Worm (Caenorhabditis elegans): ENCODE measurements around the gene T25B6.4.

T25B6.4 gene

ce11 chrX:9027304-9027703, 11.8 kb downstream of the T25B6.4 start, which contains the start of gene T25B6.3:
TSS of gene T25B6.3 (plus strand) at chrX:9027604.
- TF ChIP-seq hrde-1 (tag; optimal IDR thresholded peaks at IDR 0.05; ENCODE audit: borderline replicate concordance), result no peak
- TF ChIP-seq pha-4 (tag; optimal IDR thresholded peaks at IDR 0.05), result no peak
- no peak for TF ChIP-seq repo-1 (tag; optimal IDR thresholded peaks at IDR 0.05)
- TF ChIP-seq F57A8.1 (GFP tag; optimal IDR thresholded peaks at IDR 0.05), result no peak
- no peak for TF ChIP-seq ccch-3 (GFP tag; optimal IDR thresholded peaks at IDR 0.05)
- TF ChIP-seq nhr-120 (GFP tag; IDR thresholded peaks at IDR 0.05), result no peak
- TF ChIP-seq B0336.3 (GFP tag; IDR thresholded peaks at IDR 0.05), result no peak
- no peak for TF ChIP-seq ets-4 (GFP tag; optimal IDR thresholded peaks at IDR 0.05)
- no peak for TF ChIP-seq zfh-2 (GFP tag; conservative IDR thresholded peaks at IDR 0.05)
- no peak for TF ChIP-seq F55B11.4 (tag; optimal IDR thresholded peaks at IDR 0.05; ENCODE audit: borderline replicate concordance, insufficient read depth)
- TF ChIP-seq hlh-12 (tag; optimal IDR thresholded peaks at IDR 0.05), result no peak
- TF ChIP-seq hlh-26 (GFP tag; conservative IDR thresholded peaks at IDR 0.05), result no peak
- TF ChIP-seq ztf-28 (GFP tag; IDR thresholded peaks at IDR 0.05), result no peak
- no peak for TF ChIP-seq ekl-4 (GFP tag; IDR thresholded peaks at IDR 0.05)

- TF ChIP-seq lsl-1 (GFP tag; optimal IDR thresholded peaks at IDR 0.05) (no peak), dox-1 (GFP tag; IDR thresholded peaks at IDR 0.05) (no peak), attf-5 (GFP tag; optimal IDR thresholded peaks at IDR 0.05) (no peak), B0336.3 (GFP tag; IDR thresholded peaks at IDR 0.05) (no peak), let-607 (tag; optimal IDR thresholded peaks at IDR 0.05) (no peak), lir-1 (GFP tag; conservative IDR thresholded peaks at IDR 0.05) (no peak), Y53F4B.3 (GFP tag; IDR thresholded peaks at IDR 0.05) (no peak), F37B4.10 (GFP tag; IDR thresholded peaks at IDR 0.05) (no peak), Y53G8AR.9 (GFP tag; conservative IDR thresholded peaks at IDR 0.05) (no peak), cebp-1 (GFP tag; IDR thresholded peaks at IDR 0.05) (no peak), cebp-1 (tag; optimal IDR thresholded peaks at IDR 0.05) (no peak), die-1 (tag; optimal IDR thresholded peaks at IDR 0.05) (no peak), hrde-1 (tag; optimal IDR thresholded peaks at IDR 0.05; ENCODE audit: borderline replicate concordance) (no peak), zim-3 (tag; optimal IDR thresholded peaks at IDR 0.05) (no peak)
Observed at ce11 chrX:9028909-9029520, 13.5 kb downstream of the T25B6.4 start, which contains the start of gene snf-12. TSS of gene snf-12 (plus strand) at chrX:9029470.

- no peak for TF ChIP-seq lsy-27 (tag; optimal IDR thresholded peaks at IDR 0.05; ENCODE audit: borderline replicate concordance, insufficient read depth)
- peak; percentile 69 for TF ChIP-seq nhr-80 (tag; optimal IDR thresholded peaks at IDR 0.05)
Observed at ce11 chrX:9034310-9034709, 18.8 kb downstream of the T25B6.4 start, which contains the start of gene nep-22. TSS of gene nep-22 (plus strand) at chrX:9034554.

- no peak for TF ChIP-seq lsl-1 (GFP tag; optimal IDR thresholded peaks at IDR 0.05)
- peak; percentile 58 for TF ChIP-seq nhr-80 (tag; optimal IDR thresholded peaks at IDR 0.05)
- no peak for TF ChIP-seq F52B5.7 (tag; optimal IDR thresholded peaks at IDR 0.05)
Observed at ce11 chrX:9035142-9035541, 19.6 kb downstream of the T25B6.4 start.

- TF ChIP-seq snpc-3.4 (tag; optimal IDR thresholded peaks at IDR 0.05) (no peak), nhr-80 (tag; optimal IDR thresholded peaks at IDR 0.05) (peak; percentile 64), egrh-3 (GFP tag; IDR thresholded peaks at IDR 0.05) (no peak), B0035.1 (tag; optimal IDR thresholded peaks at IDR 0.05) (no peak), Y79H2A.3 (GFP tag; conservative IDR thresholded peaks at IDR 0.05) (no peak), gei-17 (GFP tag; optimal IDR thresholded peaks at IDR 0.05) (no peak), K12H6.12 (tag; optimal IDR thresholded peaks at IDR 0.05) (no peak), efl-1 (GFP tag; optimal IDR thresholded peaks at IDR 0.05) (no peak), F57C9.4 (tag; optimal IDR thresholded peaks at IDR 0.05) (no peak), ZK185.1 (tag; optimal IDR thresholded peaks at IDR 0.05; ENCODE audit: poor library complexity, severe bottlenecking) (no peak), dox-1 (GFP tag; IDR thresholded peaks at IDR 0.05) (peak; percentile 29; the same call in 1 of the 2 replicates), repo-1 (tag; optimal IDR thresholded peaks at IDR 0.05) (no peak)
Observed at ce11 chrX:9036237-9036636, 20.7 kb downstream of the T25B6.4 start.

All from whole organism, young adult.